Worm (Caenorhabditis elegans): ENCODE measurements around the gene C25F6.6.

C25F6.6 gene

ce11 chrX:5450773-5451447, at the start of gene C25F6.6:
Gene C25F6.6, minus strand, starts transcription at chrX:5450823.
- TF ChIP-seq jun-1 (tag; optimal IDR thresholded peaks at IDR 0.05), result no peak
- TF ChIP-seq ztf-7 (tag; optimal IDR thresholded peaks at IDR 0.05), result no peak
- peak; percentile 49; the same call in 1 of the 2 replicates for TF ChIP-seq arid-1 (GFP tag; conservative IDR thresholded peaks at IDR 0.05)
- TF ChIP-seq dve-1 (tag; optimal IDR thresholded peaks at IDR 0.05; ENCODE audit: insufficient read depth), result peak; percentile 54
- TF ChIP-seq ceh-28 (tag; optimal IDR thresholded peaks at IDR 0.05), result no peak
- TF ChIP-seq php-3 (GFP tag; IDR thresholded peaks at IDR 0.05), result no peak
- TF ChIP-seq nhr-6 (tag; optimal IDR thresholded peaks at IDR 0.05), result peak; percentile 63
- peak; percentile 68; the same call in 1 of the 2 replicates for TF ChIP-seq pha-4 (GFP tag; IDR thresholded peaks at IDR 0.05)
- TF ChIP-seq pha-4 (tag; optimal IDR thresholded peaks at IDR 0.05), result no peak
- TF ChIP-seq nhr-11 (tag; optimal IDR thresholded peaks at IDR 0.05), result no peak
- TF ChIP-seq Y5F2A.4 (GFP tag; optimal IDR thresholded peaks at IDR 0.05), result no peak
- TF ChIP-seq nhr-41 (GFP tag; IDR thresholded peaks at IDR 0.05), result peak; percentile 61; the same call in 1 of the 2 replicates
- peak; percentile 11 for TF ChIP-seq duxl-1 (tag; optimal IDR thresholded peaks at IDR 0.05; ENCODE audit: poor library complexity)
- TF ChIP-seq snpc-1.2 (GFP tag; IDR thresholded peaks at IDR 0.05), result peak; percentile 84
- peak; percentile 84 for TF ChIP-seq lim-7 (GFP tag; IDR thresholded peaks at IDR 0.05)
- TF ChIP-seq T26A8.4 (GFP tag; IDR thresholded peaks at IDR 0.05), result no peak
- no peak for TF ChIP-seq nhr-28 (tag; optimal IDR thresholded peaks at IDR 0.05)
- no peak for TF ChIP-seq lin-1 (GFP tag; IDR thresholded peaks at IDR 0.05)
- TF ChIP-seq zip-2 (tag; optimal IDR thresholded peaks at IDR 0.05), result peak; percentile 10
- TF ChIP-seq R02D3.7 (tag; optimal IDR thresholded peaks at IDR 0.05), result no peak
- TF ChIP-seq spr-3 (GFP tag; optimal IDR thresholded peaks at IDR 0.05), result no peak
- TF ChIP-seq daf-16 (GFP tag; optimal IDR thresholded peaks at IDR 0.05), result peak in 1 of 2 experiments; percentile 61
- TF ChIP-seq daf-16 (tag; optimal IDR thresholded peaks at IDR 0.05), result peak; percentile 57
- no peak for TF ChIP-seq daf-8 (GFP tag; IDR thresholded peaks at IDR 0.05)
- TF ChIP-seq D1046.2 (GFP tag; IDR thresholded peaks at IDR 0.05), result no peak
- TF ChIP-seq nhr-76 (tag; optimal IDR thresholded peaks at IDR 0.05), result no peak
- TF ChIP-seq zag-1 (tag; optimal IDR thresholded peaks at IDR 0.05), result no peak
- TF ChIP-seq unc-62 (GFP tag; optimal IDR thresholded peaks at IDR 0.05 in 1 of 2), result peak in 1 of 2 experiments; percentile 64
- TF ChIP-seq unc-62 (tag; optimal IDR thresholded peaks at IDR 0.05), result no peak
- TF ChIP-seq attf-4 (tag; optimal IDR thresholded peaks at IDR 0.05), result no peak
- 0 out of 4 replicates have a peak, but pooled peaks of 1 of the 2 experiments have one; percentile 33 for TF ChIP-seq madf-5 (GFP tag; IDR thresholded peaks at IDR 0.05)
- no peak for TF ChIP-seq nhr-237 (tag; optimal IDR thresholded peaks at IDR 0.05)
- TF ChIP-seq hlh-11 (tag; optimal IDR thresholded peaks at IDR 0.05), result peak; percentile 14
- TF ChIP-seq lin-29 (GFP tag; IDR thresholded peaks at IDR 0.05), result no peak
- TF ChIP-seq F26F4.8 (GFP tag; conservative IDR thresholded peaks at IDR 0.05), result no peak
- peak; percentile 0 for TF ChIP-seq hlh-30 (tag; optimal IDR thresholded peaks at IDR 0.05; ENCODE audit: insufficient read depth)
- peak; percentile 18 for TF ChIP-seq T20F7.1 (GFP tag; optimal IDR thresholded peaks at IDR 0.05)
- no peak for TF ChIP-seq daf-19 (GFP tag; conservative IDR thresholded peaks at IDR 0.05)
- TF ChIP-seq unc-130 (GFP tag; optimal IDR thresholded peaks at IDR 0.05), result peak; percentile 29
- no peak for TF ChIP-seq Y105C5A.15 (GFP tag; IDR thresholded peaks at IDR 0.05)
- no peak for TF ChIP-seq mep-1 (tag; optimal IDR thresholded peaks at IDR 0.05)
- no peak for TF ChIP-seq cey-2 (tag; optimal IDR thresholded peaks at IDR 0.05; ENCODE audit: borderline replicate concordance, insufficient read depth)
- TF ChIP-seq ceh-20 (GFP tag; IDR thresholded peaks at IDR 0.05), result no peak
- no peak for TF ChIP-seq hmg-1.1 (GFP tag; IDR thresholded peaks at IDR 0.05)
- TF ChIP-seq mes-2 (tag; optimal IDR thresholded peaks at IDR 0.05; ENCODE audit: poor library complexity, severe bottlenecking), result peak; percentile 67
- TF ChIP-seq F10B5.3 (tag; optimal IDR thresholded peaks at IDR 0.05), result no peak
- no peak for TF ChIP-seq unc-39 (tag; optimal IDR thresholded peaks at IDR 0.05)
- no peak; the same call in 1 of the 2 replicates for TF ChIP-seq dmd-6 (GFP tag; IDR thresholded peaks at IDR 0.05)
- TF ChIP-seq vab-7 (GFP tag; IDR thresholded peaks at IDR 0.05), result peak; percentile 57; the same call in 1 of the 2 replicates
- TF ChIP-seq gei-8 (GFP tag; optimal IDR thresholded peaks at IDR 0.05), result no peak
- TF ChIP-seq lin-13 (GFP tag; optimal IDR thresholded peaks at IDR 0.05), result no peak

All from whole organism, L4 larva.